Worm (Caenorhabditis elegans): ENCODE data around the gene acr-16.

Gene acr-16

ce11 chrV:8518283-8518682 lies 42.7 kb upstream of the acr-16 start (continued):
- TF ChIP-seq pag-3 (tag; optimal IDR thresholded peaks at IDR 0.05; ENCODE audit: borderline replicate concordance, insufficient read depth) = peak; percentile 45
- TF ChIP-seq ceh-82 (tag; optimal IDR thresholded peaks at IDR 0.05) = peak in 1 of 3 experiments; percentile 24
- TF ChIP-seq nhr-71 (tag; optimal IDR thresholded peaks at IDR 0.05) = peak; percentile 32
- no peak for TF ChIP-seq hlh-17 (GFP tag; optimal IDR thresholded peaks at IDR 0.05; ENCODE audit: borderline replicate concordance)
- TF ChIP-seq hpl-2 (GFP tag; optimal IDR thresholded peaks at IDR 0.05) = no peak
- peak; percentile 13 for TF ChIP-seq F16B12.6 (tag; optimal IDR thresholded peaks at IDR 0.05)

DNA sequence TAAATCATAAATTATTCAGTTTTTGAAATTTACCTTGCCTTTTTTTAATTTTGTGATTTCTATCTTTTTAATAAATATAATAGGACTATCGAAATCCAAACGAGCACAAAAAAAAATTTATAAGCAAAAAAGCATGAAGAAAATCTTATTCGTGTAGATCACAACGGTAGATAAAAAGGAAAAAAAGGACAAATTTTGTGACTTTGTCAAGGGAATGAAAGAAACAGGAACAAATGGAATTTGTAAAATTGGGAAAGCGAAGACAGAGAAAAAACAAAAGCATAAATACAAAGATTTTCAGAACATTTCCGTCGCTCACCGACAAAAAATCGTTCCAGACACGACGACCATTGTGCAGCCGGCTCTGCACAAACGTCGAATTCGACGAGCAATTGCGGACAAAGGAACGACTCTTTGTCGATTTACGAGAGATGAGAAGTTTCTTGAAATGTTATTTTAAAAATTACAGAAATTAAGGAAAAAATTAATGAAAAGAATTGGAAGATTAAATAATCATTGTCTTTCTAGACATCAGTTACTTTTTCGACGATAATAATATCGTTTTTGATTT lies 42.1 kb upstream of the acr-16 start, which contains the start of gene F45F2.10:
Gene F45F2.10, minus strand, starts transcription at position 51 of the 571 bp plus-strand sequence.
- TF ChIP-seq dpl-1 (GFP tag; optimal IDR thresholded peaks at IDR 0.05) (peak in 2 of 3 experiments; percentile 29 to 33), nhr-12 (tag; optimal IDR thresholded peaks at IDR 0.05) (no peak), ceh-8 (GFP tag; optimal IDR thresholded peaks at IDR 0.05) (no peak), efl-1 (optimal IDR thresholded peaks at IDR 0.05) (peak; percentile 28 to 36), efl-1 (GFP tag; optimal IDR thresholded peaks at IDR 0.05 in 1 of 2) (peak; percentile 41 to 91), ama-1 (optimal IDR thresholded peaks at IDR 0.05) (no peak), C16A3.4 (tag; optimal IDR thresholded peaks at IDR 0.05) (peak; percentile 33), pqm-1 (tag; optimal IDR thresholded peaks at IDR 0.05) (no peak), rnt-1 (tag; optimal IDR thresholded peaks at IDR 0.05) (peak; percentile 27), F16B12.6 (tag; optimal IDR thresholded peaks at IDR 0.05) (peak; percentile 83), egl-13 (tag; optimal IDR thresholded peaks at IDR 0.05) (no peak), lin-35 (GFP tag; optimal IDR thresholded peaks at IDR 0.05) (peak; percentile 29 to 51), swsn-7 (tag; optimal IDR thresholded peaks at IDR 0.05) (peak; percentile 17), ces-1 (GFP tag; optimal IDR thresholded peaks at IDR 0.05) (no peak), unc-98 (GFP tag; IDR thresholded peaks at IDR 0.05) (no peak), xbp-1 (tag; optimal IDR thresholded peaks at IDR 0.05) (no peak), mep-1 (tag; optimal IDR thresholded peaks at IDR 0.05) (no peak), C34B4.2 (tag; optimal IDR thresholded peaks at IDR 0.05) (no peak)

DNA sequence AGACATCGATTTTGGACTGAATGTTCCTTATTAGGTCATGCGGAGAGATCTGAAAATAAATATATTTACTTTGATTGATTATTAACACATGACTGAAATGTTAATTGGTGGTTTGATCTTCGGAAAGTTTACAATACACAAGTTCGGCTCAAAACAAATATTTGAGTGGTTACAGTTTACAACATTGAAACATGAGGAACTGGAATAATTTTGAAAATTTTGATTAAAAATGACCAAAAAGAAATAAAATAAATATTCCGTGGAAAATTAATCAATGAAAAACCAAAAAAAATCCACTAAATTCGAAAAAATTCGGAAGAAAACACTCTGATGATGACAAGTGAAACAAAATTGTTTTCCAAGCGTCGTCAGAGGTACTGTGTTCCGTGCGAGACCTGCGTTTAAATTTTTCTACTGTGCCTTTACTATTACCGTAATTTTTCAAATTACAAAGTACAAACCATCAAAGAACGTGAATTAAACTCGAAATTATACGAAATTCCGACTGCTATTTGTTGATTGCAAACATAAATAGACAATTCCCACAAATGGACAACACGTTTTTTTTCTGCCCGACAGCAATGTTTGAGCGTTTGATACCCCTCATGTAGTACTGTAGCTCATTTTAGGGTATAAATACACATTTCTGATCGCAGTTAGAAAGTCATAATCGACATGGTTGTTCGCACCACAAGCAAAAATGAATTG lies 40.0 kb upstream of the acr-16 start, which contains the start of the genes F45F2.11 and otpl-7:
Gene F45F2.11, minus strand, starts transcription at position 51 of the 708 bp plus-strand sequence.
Gene otpl-7, plus strand, starts transcription at position 658 of the 708 bp plus-strand sequence.
- TF ChIP-seq vab-15 (tag; optimal IDR thresholded peaks at IDR 0.05) (no peak), lir-3 (tag; optimal IDR thresholded peaks at IDR 0.05; ENCODE audit: poor library complexity) (no peak), nhr-84 (tag; optimal IDR thresholded peaks at IDR 0.05) (no peak), lsy-2 (tag; optimal IDR thresholded peaks at IDR 0.05) (no peak), skn-1 (tag; optimal IDR thresholded peaks at IDR 0.05) (no peak), jun-1 (tag; optimal IDR thresholded peaks at IDR 0.05) (no peak), ceh-90 (tag; optimal IDR thresholded peaks at IDR 0.05) (no peak), unc-86 (tag; optimal IDR thresholded peaks at IDR 0.05) (no peak), ces-1 (GFP tag; optimal IDR thresholded peaks at IDR 0.05) (no peak), rnt-1 (tag; optimal IDR thresholded peaks at IDR 0.05) (no peak)

DNA sequence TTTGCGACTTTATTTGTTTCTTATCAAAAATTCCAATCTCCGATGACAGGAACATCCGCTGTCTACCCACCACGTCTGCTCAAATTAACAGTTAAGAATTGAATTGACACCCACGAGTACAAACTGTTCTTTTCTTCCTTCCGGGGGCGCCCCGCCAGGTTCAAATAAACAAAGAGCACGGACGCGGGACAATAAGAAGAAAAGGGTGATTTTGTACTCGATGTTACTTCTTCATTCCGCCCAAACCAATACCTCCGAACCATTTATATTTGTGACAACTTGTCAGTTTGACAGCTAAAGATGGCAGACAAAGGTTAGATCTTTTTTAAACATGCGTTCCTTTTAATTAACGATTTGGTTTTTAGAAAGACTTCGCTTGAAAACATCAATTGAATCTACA lies 35.2 kb upstream of the acr-16 start, which contains the start of gene otpl-6:
Gene otpl-6, plus strand, starts transcription at position 301 of the 400 bp plus-strand sequence.
- no peak for TF ChIP-seq nhr-77 (tag; optimal IDR thresholded peaks at IDR 0.05)
- no peak for TF ChIP-seq tbx-2 (tag; optimal IDR thresholded peaks at IDR 0.05)
- TF ChIP-seq unc-30 (tag; optimal IDR thresholded peaks at IDR 0.05) = no peak
- TF ChIP-seq pag-3 (tag; optimal IDR thresholded peaks at IDR 0.05; ENCODE audit: borderline replicate concordance, insufficient read depth) = no peak
- TF ChIP-seq nhr-237 (tag; optimal IDR thresholded peaks at IDR 0.05) = no peak
- TF ChIP-seq Y116A8C.19 (tag; optimal IDR thresholded peaks at IDR 0.05; ENCODE audit: borderline replicate concordance) = no peak
- TF ChIP-seq swsn-7 (tag; optimal IDR thresholded peaks at IDR 0.05) = no peak
- TF ChIP-seq C04F5.9 (tag; optimal IDR thresholded peaks at IDR 0.05) = no peak
